Worm (Caenorhabditis elegans) whole organism, midembryonic: ENCODE results near the gene Y37H2A.18.

ENCODE experiments used
- T22C8.4 ChIP-seq: fragments of 200-800 bp; sonication (Bioruptor generic); IDR thresholded peaks from 2 replicates; pipeline ENCODE4 v1.3.6; 2022; ENCODE audit warnings: missing genetic modification characterization, missing compliant biosample characterization
- cog-1 ChIP-seq: sonication (generic microtip); optimal IDR thresholded peaks from 2 replicates; lab custom pipeline; 2016; ENCODE audit warnings: missing genetic modification characterization, missing compliant biosample characterization
- flt-1 ChIP-seq: fragments of 200-800 bp; sonication (Bioruptor generic); IDR thresholded peaks from 2 replicates; pipeline ENCODE4 v1.3.6; 2022; ENCODE audit warnings: missing genetic modification characterization, missing compliant biosample characterization
- klf-2 ChIP-seq: fragments of 200-800 bp; sonication (Bioruptor generic); conservative IDR thresholded peaks from 2 replicates; pipeline ENCODE4 v1.3.6; 2022; ENCODE audit warnings: missing genetic modification reagents, missing genetic modification characterization, missing compliant biosample characterization
- med-1 ChIP-seq: sonication (generic microtip); optimal IDR thresholded peaks from 2 replicates; lab custom pipeline; 2017; ENCODE audit warnings: missing genetic modification characterization, mild to moderate bottlenecking, missing compliant biosample characterization, antibody characterized with exemption, missing genetic modification reagents; ENCODE audit not compliant: insufficient read depth
- ref-1 ChIP-seq: fragments of 200-800 bp; sonication (Bioruptor generic); conservative IDR thresholded peaks from 2 replicates; pipeline ENCODE4 v1.3.6; 2022; ENCODE audit warnings: missing genetic modification reagents, missing genetic modification characterization, missing compliant biosample characterization
- tab-1 ChIP-seq: fragments of 200-800 bp; sonication (Bioruptor generic); IDR thresholded peaks from 2 replicates; pipeline ENCODE4 v1.3.6; 2022; ENCODE audit warnings: missing genetic modification characterization, missing compliant biosample characterization
- ztf-23 ChIP-seq: fragments of 200-800 bp; sonication (Bioruptor generic); IDR thresholded peaks from 2 replicates; pipeline ENCODE4 v1.3.6; 2022; ENCODE audit warnings: missing genetic modification reagents, missing genetic modification characterization, missing compliant biosample characterization
- ztf-29 ChIP-seq: fragments of 200-800 bp; sonication (Bioruptor generic); IDR thresholded peaks from 2 replicates; pipeline ENCODE4 v1.3.6; 2022; ENCODE audit warnings: missing genetic modification reagents, missing genetic modification characterization, missing compliant biosample characterization

The Y37H2A.18 gene

DNA sequence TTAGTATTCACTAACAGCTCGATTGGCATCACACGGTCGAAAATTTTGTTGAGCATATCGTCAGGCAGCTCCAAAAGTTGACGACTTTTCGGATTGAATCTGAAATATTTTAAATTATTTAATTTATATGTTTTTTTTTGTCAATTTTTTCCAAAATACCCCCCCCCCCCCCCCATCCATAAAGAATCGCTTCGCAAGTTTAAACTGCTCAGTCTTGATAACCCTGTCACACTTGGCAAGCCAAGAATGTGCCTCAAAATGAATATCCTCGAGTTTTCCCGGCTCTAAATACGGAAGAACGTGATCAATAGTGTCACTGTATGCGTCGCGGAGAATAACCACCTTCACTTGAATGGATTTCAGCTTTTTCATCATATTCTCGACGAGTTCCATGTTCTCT lies at the start of gene Y37H2A.18:
Y37H2A.18 (minus strand) TSS at position 101 of the 400 bp plus-strand sequence.
- no peak for TF ChIP-seq klf-2 (GFP tag; lab: Robert Waterston, UW)

DNA sequence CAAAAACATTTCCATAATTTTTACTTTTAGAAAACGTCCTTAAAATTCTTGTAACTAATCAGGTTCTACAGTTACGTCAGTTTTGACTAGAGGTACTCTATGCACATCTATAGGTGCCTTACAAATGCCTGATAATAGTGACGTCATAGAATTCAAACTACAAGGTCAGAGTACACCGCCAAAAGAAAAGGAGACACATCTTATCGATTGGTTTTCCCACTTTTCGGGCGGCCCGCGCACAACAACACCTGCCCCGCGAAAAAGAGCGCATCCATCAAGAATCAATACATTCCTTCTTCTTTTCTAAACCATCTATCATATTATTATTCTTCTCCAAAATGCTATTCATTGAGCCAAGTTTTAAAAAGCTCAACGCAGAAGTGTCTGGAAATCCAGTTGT lies 46.6 kb upstream of the Y37H2A.18 start, which contains the start of gene C31G12.1:
C31G12.1 (plus strand) TSS at position 301 of the 400 bp plus-strand sequence.
- TF ChIP-seq tab-1 (GFP tag; lab: Robert Waterston, UW) = no peak
- TF ChIP-seq med-1 (GFP tag; lab: Kevin White, UChicago) = no peak
- TF ChIP-seq flt-1 = no peak
- TF ChIP-seq ztf-23 (GFP tag; lab: Robert Waterston, UW) = no peak
- no peak for TF ChIP-seq ztf-29 (GFP tag; lab: Robert Waterston, UW)
- no peak for TF ChIP-seq ref-1 (GFP tag; lab: Robert Waterston, UW)
- TF ChIP-seq cog-1 (tag; lab: Kevin White, UChicago) = no peak
- no peak for TF ChIP-seq T22C8.4 (GFP tag; lab: Robert Waterston, UW)
- TF ChIP-seq klf-2 (GFP tag; lab: Robert Waterston, UW) = no peak

DNA sequence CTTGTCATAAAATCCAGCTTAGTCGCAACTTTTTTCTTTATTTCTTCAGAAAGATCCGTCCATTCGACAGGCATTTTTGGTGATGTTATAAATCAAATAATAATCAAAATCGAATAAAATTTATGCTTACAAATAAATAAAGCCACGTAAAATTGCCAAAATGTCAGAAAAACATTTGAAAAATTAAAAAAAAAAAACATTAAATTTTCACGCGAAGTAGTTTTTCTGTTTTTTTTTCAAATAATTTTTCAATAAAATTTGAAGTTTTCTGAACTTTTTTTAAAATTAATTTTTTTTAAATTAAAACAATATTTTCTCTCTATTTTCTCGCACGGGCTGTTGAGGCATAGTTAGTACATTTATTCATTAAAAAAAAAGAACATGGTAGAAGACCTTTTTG lies 45.6 kb upstream of the Y37H2A.18 start, which contains the start of gene C31G12.4:
C31G12.4 (minus strand) TSS at position 101 of the 400 bp plus-strand sequence.
- TF ChIP-seq ztf-29 (GFP tag; lab: Robert Waterston, UW) = no peak
- no peak for TF ChIP-seq T22C8.4 (GFP tag; lab: Robert Waterston, UW)
- no peak for TF ChIP-seq cog-1 (tag; lab: Kevin White, UChicago)
- no peak for TF ChIP-seq med-1 (GFP tag; lab: Kevin White, UChicago)
- no peak for TF ChIP-seq tab-1 (GFP tag; lab: Robert Waterston, UW)
- no peak for TF ChIP-seq klf-2 (GFP tag; lab: Robert Waterston, UW)

DNA sequence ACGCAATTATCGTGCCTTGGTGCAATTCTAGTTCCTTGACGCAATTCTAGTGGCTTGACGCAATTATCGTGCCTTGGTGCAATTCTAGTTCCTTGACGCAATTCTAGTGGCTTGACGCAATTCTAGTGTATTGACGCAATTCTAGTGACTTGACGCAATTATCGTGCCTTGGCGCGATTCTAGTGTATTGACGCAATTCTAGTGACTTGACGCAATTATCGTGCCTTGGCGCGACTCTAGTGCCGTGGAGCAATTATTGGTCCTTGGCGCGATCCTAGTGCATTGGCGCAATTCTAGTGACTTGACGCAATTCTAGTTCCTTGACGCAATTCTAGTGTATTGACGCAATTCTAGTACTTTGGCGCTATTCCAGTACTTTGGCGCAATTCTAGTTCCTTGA lies 41.9 kb upstream of the Y37H2A.18 start:
- 0 out of 2 replicates have a peak, but pooled peaks have one; percentile 47 for TF ChIP-seq ztf-23 (GFP tag; lab: Robert Waterston, UW)
- TF ChIP-seq T22C8.4 (GFP tag; lab: Robert Waterston, UW) = 0 out of 2 replicates have a peak, but pooled peaks have one; percentile 28

DNA sequence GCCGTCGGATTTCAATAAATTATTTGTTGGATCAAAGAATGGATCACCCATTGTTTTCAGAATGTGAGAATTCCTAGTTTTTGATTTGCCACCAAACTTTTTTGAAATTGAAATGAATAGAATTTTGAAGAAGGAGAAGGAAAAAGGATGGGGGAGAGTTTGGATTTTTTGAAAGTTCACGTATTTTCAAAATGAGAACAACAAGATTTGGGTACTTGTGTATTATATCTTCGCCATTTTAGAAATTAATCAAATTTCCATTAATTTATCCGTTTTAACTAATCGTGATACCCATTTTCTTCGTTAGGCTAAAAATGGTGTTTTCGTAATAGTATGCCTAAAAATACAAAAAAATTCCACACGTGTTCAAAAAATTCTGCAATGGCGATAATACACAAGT lies 38.5 kb upstream of the Y37H2A.18 start, which contains the start of gene C14A6.8:
C14A6.8 (minus strand) TSS at position 101 of the 400 bp plus-strand sequence.
- TF ChIP-seq klf-2 (GFP tag; lab: Robert Waterston, UW) = no peak
- TF ChIP-seq ref-1 (GFP tag; lab: Robert Waterston, UW) = no peak
- no peak for TF ChIP-seq ztf-23 (GFP tag; lab: Robert Waterston, UW)
- no peak for TF ChIP-seq ztf-29 (GFP tag; lab: Robert Waterston, UW)
- TF ChIP-seq cog-1 (tag; lab: Kevin White, UChicago) = no peak
- TF ChIP-seq med-1 (GFP tag; lab: Kevin White, UChicago) = no peak
- no peak for TF ChIP-seq flt-1
- no peak for TF ChIP-seq tab-1 (GFP tag; lab: Robert Waterston, UW)
- TF ChIP-seq T22C8.4 (GFP tag; lab: Robert Waterston, UW) = no peak

DNA sequence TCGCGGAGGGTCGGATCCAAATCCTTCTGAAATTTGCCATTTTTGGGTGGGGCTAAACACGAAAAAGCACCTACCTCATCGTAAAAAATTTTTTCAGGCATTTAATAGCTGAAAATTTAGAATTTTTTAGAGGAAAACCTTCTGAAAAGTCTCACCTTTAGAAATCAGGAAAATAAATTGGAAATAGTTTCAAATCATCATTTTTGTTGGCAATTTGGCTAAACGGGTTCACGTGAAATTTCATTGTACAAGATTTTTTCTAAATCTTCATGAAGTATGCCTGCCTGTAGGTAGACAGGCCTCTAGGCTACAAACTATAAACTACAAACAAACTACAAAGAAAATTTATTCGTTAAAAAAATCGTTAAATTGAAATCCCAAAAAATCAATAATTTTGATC lies 35.2 kb upstream of the Y37H2A.18 start, which contains the start of gene C14A6.7:
C14A6.7 (minus strand) TSS at position 101 of the 400 bp plus-strand sequence.
- no peak for TF ChIP-seq flt-1

DNA sequence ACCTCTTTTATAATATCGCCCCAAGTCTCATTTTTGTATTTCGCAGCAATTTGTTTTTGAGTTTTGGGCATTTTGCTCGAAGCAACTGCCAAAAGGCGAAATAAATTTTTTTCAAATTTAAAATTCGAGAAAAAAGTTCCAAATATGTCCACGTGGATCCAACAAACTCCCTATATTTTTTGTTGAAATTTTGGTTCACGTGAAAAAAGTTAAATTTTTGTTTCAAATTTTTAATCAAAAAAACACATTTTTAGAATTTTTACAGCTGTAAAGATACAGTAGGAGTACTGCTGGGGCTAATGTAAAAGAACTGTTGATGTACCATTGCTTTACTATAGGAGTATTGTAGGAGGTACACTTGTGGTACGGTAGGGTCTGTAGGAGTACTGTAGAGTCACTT lies 34.1 kb upstream of the Y37H2A.18 start, which contains the start of gene C14A6.6:
C14A6.6 (minus strand) TSS at position 101 of the 400 bp plus-strand sequence.
- TF ChIP-seq ref-1 (GFP tag; lab: Robert Waterston, UW) (no peak), ztf-23 (GFP tag; lab: Robert Waterston, UW) (no peak), klf-2 (GFP tag; lab: Robert Waterston, UW) (no peak), flt-1 (no peak), cog-1 (tag; lab: Kevin White, UChicago) (no peak), tab-1 (GFP tag; lab: Robert Waterston, UW) (no peak), T22C8.4 (GFP tag; lab: Robert Waterston, UW) (no peak), ztf-29 (GFP tag; lab: Robert Waterston, UW) (no peak), med-1 (GFP tag; lab: Kevin White, UChicago) (no peak)

DNA sequence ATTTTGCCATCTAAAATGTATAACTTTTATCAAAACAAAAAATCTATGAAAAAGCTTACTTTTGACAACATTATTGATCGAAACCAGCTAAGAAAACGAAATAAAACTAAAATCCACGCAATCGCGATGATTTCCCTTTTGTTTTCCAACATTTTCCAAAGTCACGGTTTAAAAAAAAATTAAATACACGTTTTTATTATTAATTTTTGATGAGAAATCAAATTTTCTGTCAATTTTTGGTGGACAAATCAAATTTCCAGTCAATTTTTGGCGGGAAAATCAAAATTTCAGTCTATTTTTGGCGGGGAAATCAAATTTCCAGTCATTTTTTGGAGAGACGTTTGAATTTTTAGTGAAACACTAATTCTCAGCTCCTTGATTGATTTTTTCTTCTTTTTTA lies 31.7 kb upstream of the Y37H2A.18 start, which contains the start of gene C14A6.5:
C14A6.5 (minus strand) TSS at position 101 of the 400 bp plus-strand sequence.
- TF ChIP-seq klf-2 (GFP tag; lab: Robert Waterston, UW) = no peak
- TF ChIP-seq tab-1 (GFP tag; lab: Robert Waterston, UW) = no peak
- no peak for TF ChIP-seq ztf-29 (GFP tag; lab: Robert Waterston, UW)
- no peak for TF ChIP-seq flt-1
- no peak for TF ChIP-seq cog-1 (tag; lab: Kevin White, UChicago)
- no peak for TF ChIP-seq med-1 (GFP tag; lab: Kevin White, UChicago)
- no peak for TF ChIP-seq T22C8.4 (GFP tag; lab: Robert Waterston, UW)

DNA sequence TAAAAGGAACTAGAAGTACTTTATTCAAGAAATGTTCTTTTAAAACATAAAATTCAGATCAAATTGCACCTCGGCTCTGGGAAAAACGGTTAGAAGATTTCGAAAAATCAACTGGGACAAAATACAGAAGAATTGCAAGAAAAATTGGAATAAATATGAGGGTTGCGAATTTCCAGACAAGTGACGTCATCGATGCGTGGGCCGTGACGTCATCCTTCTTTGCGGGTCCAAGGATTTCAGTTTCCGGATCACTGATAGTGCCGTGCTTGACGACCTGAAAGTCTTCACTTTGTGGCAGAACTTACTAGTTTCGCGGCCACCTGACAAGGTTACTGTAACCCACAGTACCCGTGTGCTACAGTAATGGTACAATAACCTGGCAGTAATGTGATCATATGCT lies 30.4 kb upstream of the Y37H2A.18 start:
- TF ChIP-seq cog-1 (tag; lab: Kevin White, UChicago) (no peak), ztf-23 (GFP tag; lab: Robert Waterston, UW) (no peak), T22C8.4 (GFP tag; lab: Robert Waterston, UW) (no peak)

DNA sequence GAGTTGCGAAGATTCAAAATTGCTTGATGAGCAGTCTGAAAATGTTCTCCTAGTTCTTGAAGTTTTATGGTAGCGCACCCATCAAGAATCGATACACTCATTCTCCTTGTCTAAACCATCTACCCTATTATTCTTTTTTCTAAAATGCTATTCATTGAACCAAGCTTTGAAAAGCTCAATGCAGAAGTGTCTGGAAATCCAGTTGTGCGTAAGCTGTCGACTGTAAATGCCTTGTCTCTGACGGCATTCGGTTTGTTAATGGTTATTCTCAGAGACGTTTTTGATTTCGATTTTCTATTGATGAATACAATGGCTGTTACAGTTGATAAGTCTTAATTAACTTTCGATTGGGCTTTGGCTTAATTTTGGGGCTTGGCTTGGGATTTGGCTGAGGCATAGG lies 29.5 kb upstream of the Y37H2A.18 start, which contains the start of gene C14A6.12:
C14A6.12 (minus strand) TSS at position 101 of the 400 bp plus-strand sequence.
- TF ChIP-seq flt-1 (no peak), cog-1 (tag; lab: Kevin White, UChicago) (no peak), tab-1 (GFP tag; lab: Robert Waterston, UW) (no peak), ztf-23 (GFP tag; lab: Robert Waterston, UW) (no peak), klf-2 (GFP tag; lab: Robert Waterston, UW) (no peak)
